Worm (Caenorhabditis elegans) whole organism, late embryonic: Measurements from ENCODE around the gene srbc-27.
"Not testable (repeated sequence)": the region's sequence is repeated elsewhere in the genome, so short reads cannot be mapped to it uniquely, and the experiment has no call there.

Source experiments
- F13H6.1 ChIP-seq: sonication (generic microtip); optimal IDR thresholded peaks from 2 replicates; lab custom pipeline; 2016; ENCODE audit warnings: missing genetic modification characterization, missing compliant biosample characterization
- K02D7.2 ChIP-seq: sonication (generic microtip); optimal IDR thresholded peaks from 2 replicates; lab custom pipeline; 2017; ENCODE audit warnings: mild to moderate bottlenecking, missing genetic modification characterization, missing compliant biosample characterization
- T23F11.4 ChIP-seq: fragments of 200-800 bp; sonication (Bioruptor generic); optimal IDR thresholded peaks from 2 replicates; lab custom pipeline; 2018; ENCODE audit warnings: mild to moderate bottlenecking, missing genetic modification characterization, missing compliant biosample characterization
- ama-1 ChIP-seq: fragments of 150-350 bp; optimal IDR thresholded peaks from 2 replicates; lab custom pipeline; 2014
- ceh-14 ChIP-seq: sonication (generic microtip); optimal IDR thresholded peaks from 2 replicates; lab custom pipeline; 2016; ENCODE audit warnings: missing genotype, missing genetic modification characterization, missing compliant biosample characterization
- ceh-19 ChIP-seq: fragments of 200-800 bp; sonication (Bioruptor generic); optimal IDR thresholded peaks from 2 replicates; lab custom pipeline; 2018; ENCODE audit warnings: mild to moderate bottlenecking, missing genetic modification characterization, missing compliant biosample characterization
- ceh-22 ChIP-seq: sonication (generic microtip); optimal IDR thresholded peaks from 2 replicates; lab custom pipeline; 2017; ENCODE audit warnings: missing biosample characterization, missing genetic modification characterization
- ceh-24 ChIP-seq: sonication (generic microtip); optimal IDR thresholded peaks from 2 replicates; lab custom pipeline; 2016; ENCODE audit warnings: mild to moderate bottlenecking, missing genetic modification characterization, missing compliant biosample characterization
- ceh-31 ChIP-seq: sonication (generic microtip); optimal IDR thresholded peaks from 2 replicates; lab custom pipeline; 2016; ENCODE audit warnings: missing genetic modification characterization, missing compliant biosample characterization
- ceh-34 ChIP-seq: sonication (generic microtip); optimal IDR thresholded peaks from 2 replicates; lab custom pipeline; 2016; ENCODE audit warnings: mild to moderate bottlenecking, missing genetic modification characterization, missing compliant biosample characterization
- ceh-45 ChIP-seq: fragments of 200-800 bp; sonication (Bioruptor generic); IDR thresholded peaks from 2 replicates; pipeline ENCODE4 v1.3.6; 2022; ENCODE audit warnings: missing genetic modification reagents, missing genetic modification characterization, missing compliant biosample characterization
- ceh-48 ChIP-seq: sonication (generic microtip); optimal IDR thresholded peaks from 2 replicates; lab custom pipeline; 2016; ENCODE audit warnings: missing genetic modification characterization, inconsistent platforms, missing compliant biosample characterization
- ceh-9 ChIP-seq: sonication (generic microtip); optimal IDR thresholded peaks from 2 replicates; lab custom pipeline; 2016; ENCODE audit warnings: mild to moderate bottlenecking, missing genetic modification characterization, inconsistent platforms, missing compliant biosample characterization
- dmd-4 ChIP-seq: sonication (generic microtip); optimal IDR thresholded peaks from 2 replicates; lab custom pipeline; 2016; ENCODE audit warnings: borderline replicate concordance, missing genetic modification characterization, missing compliant biosample characterization
- dve-1 ChIP-seq: sonication (generic microtip); optimal IDR thresholded peaks from 2 replicates; lab custom pipeline; 2017; ENCODE audit warnings: antibody characterized with exemption, mild to moderate bottlenecking, missing genetic modification characterization, missing compliant biosample characterization
- elt-4 ChIP-seq: sonication (generic microtip); optimal IDR thresholded peaks from 2 replicates; lab custom pipeline; 2016; ENCODE audit warnings: missing genetic modification characterization, missing compliant biosample characterization
- fax-1 ChIP-seq: sonication (generic microtip); optimal IDR thresholded peaks from 2 replicates; lab custom pipeline; 2016; ENCODE audit warnings: missing genotype, missing genetic modification characterization, missing compliant biosample characterization
- fkh-10 ChIP-seq: fragments of 150-350 bp; optimal IDR thresholded peaks from 2 replicates; lab custom pipeline; 2014; ENCODE audit warnings: missing biosample characterization, missing genetic modification reagents, missing genetic modification characterization
- fkh-6 ChIP-seq: sonication (generic microtip); optimal IDR thresholded peaks from 2 replicates; lab custom pipeline; 2016; ENCODE audit warnings: missing genetic modification characterization, missing compliant biosample characterization
- hlh-15 ChIP-seq: sonication (generic microtip); optimal IDR thresholded peaks from 2 replicates; lab custom pipeline; 2016; ENCODE audit warnings: missing genetic modification characterization, missing compliant biosample characterization
- lim-6 ChIP-seq: sonication (generic microtip); optimal IDR thresholded peaks from 2 replicates; lab custom pipeline; 2016; ENCODE audit warnings: missing genetic modification characterization, missing compliant biosample characterization
- madf-2 ChIP-seq: sonication (generic microtip); optimal IDR thresholded peaks from 2 replicates; lab custom pipeline; 2017; ENCODE audit warnings: missing genetic modification characterization, missing compliant biosample characterization
- nhr-11 ChIP-seq: fragments of 150-350 bp; optimal IDR thresholded peaks from 2 replicates; lab custom pipeline; 2014; ENCODE audit warnings: missing biosample characterization, missing genetic modification characterization
- nhr-232 ChIP-seq: sonication (generic microtip); optimal IDR thresholded peaks from 2 replicates; lab custom pipeline; 2016; ENCODE audit warnings: missing genetic modification characterization, missing compliant biosample characterization
- pag-3 ChIP-seq: sonication (generic microtip); optimal IDR thresholded peaks from 2 replicates; lab custom pipeline; 2016; ENCODE audit warnings: missing compliant biosample characterization, missing genetic modification characterization, borderline replicate concordance
- pat-9 ChIP-seq: fragments of 200-800 bp; sonication (Bioruptor generic); optimal IDR thresholded peaks from 2 replicates; lab custom pipeline; 2018; ENCODE audit warnings: mild to moderate bottlenecking, missing genetic modification characterization, moderate library complexity, missing compliant biosample characterization
- pax-1 ChIP-seq: fragments of 150-350 bp; optimal IDR thresholded peaks from 2 replicates; lab custom pipeline; 2014; ENCODE audit warnings: missing biosample characterization, missing genetic modification characterization
- pqm-1 ChIP-seq: sonication (generic microtip); optimal IDR thresholded peaks from 2 replicates; lab custom pipeline; 2016; ENCODE audit warnings: missing genetic modification characterization, missing compliant biosample characterization
- pros-1 ChIP-seq: fragments of 150-350 bp; optimal IDR thresholded peaks from 2 replicates; lab custom pipeline; 2014; ENCODE audit warnings: missing biosample characterization, missing genetic modification reagents, missing genetic modification characterization
- ref-2 ChIP-seq: sonication (generic microtip); optimal IDR thresholded peaks from 2 replicates; lab custom pipeline; 2016; ENCODE audit warnings: missing genetic modification characterization, missing compliant biosample characterization
- sdc-2 ChIP-seq: sonication (generic microtip); optimal IDR thresholded peaks from 2 replicates; lab custom pipeline; 2016; ENCODE audit warnings: missing genotype, missing genetic modification characterization, missing compliant biosample characterization
- sox-2 ChIP-seq: fragments of 200-800 bp; sonication (Bioruptor generic); IDR thresholded peaks from 2 replicates; pipeline ENCODE4 v1.3.6; 2022; ENCODE audit warnings: missing genetic modification reagents, missing genetic modification characterization, missing compliant biosample characterization
- syd-9 ChIP-seq: sonication (generic microtip); optimal IDR thresholded peaks from 2 replicates; lab custom pipeline; 2016; ENCODE audit warnings: mild to moderate bottlenecking, missing genetic modification characterization, moderate library complexity, missing compliant biosample characterization
- tbx-2 ChIP-seq: sonication (generic microtip); optimal IDR thresholded peaks from 2 replicates; lab custom pipeline; 2016; ENCODE audit warnings: missing genetic modification characterization, missing compliant biosample characterization
- ttx-3 ChIP-seq: sonication (generic microtip); optimal IDR thresholded peaks from 2 replicates; lab custom pipeline; 2016; ENCODE audit warnings: missing genetic modification reagents, missing genetic modification characterization, missing compliant biosample characterization
- unc-55 ChIP-seq: sonication (generic microtip); optimal IDR thresholded peaks from 2 replicates; lab custom pipeline; 2017; ENCODE audit warnings: missing biosample characterization, missing genetic modification reagents, missing genetic modification characterization
- ztf-16 ChIP-seq: sonication (generic microtip); optimal IDR thresholded peaks from 2 replicates; lab custom pipeline; 2017; ENCODE audit warnings: missing genetic modification characterization, missing compliant biosample characterization

Gene srbc-27

DNA sequence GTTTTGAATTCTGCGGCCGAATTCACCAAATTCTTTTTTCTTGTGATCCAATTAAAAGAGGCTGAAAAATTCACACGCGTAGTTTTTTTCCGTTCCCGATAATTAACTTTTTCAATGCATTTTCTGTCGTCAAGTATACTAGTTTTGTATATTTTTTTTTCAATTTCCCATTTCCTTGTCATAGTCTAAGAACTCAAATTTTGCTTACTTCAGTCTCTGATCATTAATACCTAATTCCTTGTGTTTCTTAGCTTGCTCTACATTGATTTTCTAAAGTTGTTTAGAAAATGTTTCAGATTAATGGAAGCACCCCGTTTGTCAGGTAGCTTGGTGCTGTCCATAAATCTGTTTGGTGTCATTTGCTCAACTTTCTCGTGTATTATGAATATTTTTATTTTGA, at the start of gene srbc-27:
srbc-27 (plus strand) TSS at position 301 of the 400 bp plus-strand sequence.
- no peak for TF ChIP-seq F13H6.1 (tag; lab: Kevin White, UChicago)
- no peak for TF ChIP-seq unc-55 (GFP tag; lab: Kevin White, UChicago)
- no peak for TF ChIP-seq fkh-6 (tag; lab: Kevin White, UChicago)
- TF ChIP-seq ztf-16 (tag; lab: Kevin White, UChicago) = no peak
- TF ChIP-seq ttx-3 (tag; lab: Kevin White, UChicago) = no peak
- no peak for TF ChIP-seq ceh-48 (tag; lab: Kevin White, UChicago)
- no peak for TF ChIP-seq ceh-14 (tag; lab: Kevin White, UChicago)
- TF ChIP-seq nhr-11 (tag; lab: Kevin White, UChicago) = no peak
- TF ChIP-seq hlh-15 (tag; lab: Kevin White, UChicago) = no peak
- no peak for TF ChIP-seq sdc-2 (tag; lab: Kevin White, UChicago)
- no peak for TF ChIP-seq ceh-34
- no peak for TF ChIP-seq T23F11.4 (GFP tag; lab: Kevin White, UChicago)
- TF ChIP-seq pag-3 (tag; lab: Kevin White, UChicago) = no peak
- no peak for TF ChIP-seq K02D7.2 (tag; lab: Kevin White, UChicago)
- TF ChIP-seq dve-1 (tag; lab: Kevin White, UChicago) = no peak
- no peak for TF ChIP-seq ceh-9 (tag; lab: Kevin White, UChicago)
- no peak for TF ChIP-seq madf-2 (tag; lab: Kevin White, UChicago)
- no peak for TF ChIP-seq nhr-232 (tag; lab: Kevin White, UChicago)
- TF ChIP-seq ceh-45 (GFP tag; lab: Robert Waterston, UW) = no peak
- TF ChIP-seq tbx-2 (tag; lab: Kevin White, UChicago) = no peak

DNA sequence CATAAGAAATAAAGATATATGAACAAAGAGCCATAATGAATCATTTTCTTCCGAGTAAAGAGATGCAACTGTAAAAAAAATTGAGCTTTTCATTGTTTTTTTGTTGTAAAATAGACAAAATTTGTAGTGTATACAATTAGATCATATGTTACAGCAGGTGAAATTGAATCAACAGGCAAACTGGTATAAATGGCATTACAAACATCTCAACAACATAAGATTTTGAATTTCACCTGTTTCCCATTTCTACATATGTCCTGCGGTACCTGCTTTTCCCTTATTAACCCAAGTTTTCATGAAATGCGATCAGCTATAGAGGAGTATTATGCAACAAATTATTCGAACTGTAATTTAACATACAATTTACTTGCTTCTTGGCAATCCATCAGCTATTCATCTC, 35.6 kb upstream of the srbc-27 start, which contains the start of gene srh-120:
srh-120 (plus strand) TSS at position 301 of the 400 bp plus-strand sequence.
- TF ChIP-seq lim-6 (tag; lab: Kevin White, UChicago) = no peak
- no peak for TF ChIP-seq pax-1 (tag; lab: Kevin White, UChicago)
- TF ChIP-seq ceh-22 (tag; lab: Kevin White, UChicago) = no peak
- no peak for TF ChIP-seq ceh-9 (tag; lab: Kevin White, UChicago)
- TF ChIP-seq ztf-16 (tag; lab: Kevin White, UChicago) = no peak
- TF ChIP-seq dmd-4 (tag; lab: Kevin White, UChicago) = no peak
- no peak for TF ChIP-seq ceh-19 (GFP tag; lab: Kevin White, UChicago)
- TF ChIP-seq ceh-45 (GFP tag; lab: Robert Waterston, UW) = no peak
- no peak for TF ChIP-seq pat-9 (tag; lab: Kevin White, UChicago)
- TF ChIP-seq fax-1 (tag; lab: Kevin White, UChicago) = no peak
- no peak for TF ChIP-seq ref-2
- no peak for TF ChIP-seq ceh-24 (tag; lab: Kevin White, UChicago)
- no peak for TF ChIP-seq elt-4
- no peak for TF ChIP-seq pros-1 (tag; lab: Kevin White, UChicago)
- TF ChIP-seq hlh-15 (tag; lab: Kevin White, UChicago) = no peak
- no peak for TF ChIP-seq ama-1 (lab: Kevin White, UChicago)
- no peak for TF ChIP-seq F13H6.1 (tag; lab: Kevin White, UChicago)

DNA sequence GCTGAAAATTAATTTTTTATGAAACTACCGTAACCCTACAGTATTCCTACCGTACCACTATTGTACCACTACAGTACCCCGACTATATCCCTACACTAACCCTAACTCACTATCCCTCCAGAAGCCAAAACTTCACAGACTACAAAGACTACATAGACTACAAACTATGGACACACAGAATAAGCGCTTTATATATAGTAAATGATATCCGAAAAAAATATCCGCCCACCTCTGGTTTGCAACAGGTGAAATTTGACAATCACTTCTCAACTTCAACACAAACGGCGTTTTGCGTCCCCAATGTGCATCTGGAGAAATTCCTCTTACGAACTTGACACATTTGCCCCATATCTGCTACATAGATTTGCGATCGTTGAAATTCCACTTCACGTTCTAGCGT, 21.0 kb upstream of the srbc-27 start, which contains the start of gene srh-132:
srh-132 (plus strand) TSS at position 301 of the 400 bp plus-strand sequence.
- not testable (repeated sequence) for TF ChIP-seq ceh-9 (tag; lab: Kevin White, UChicago); pqm-1 (tag; lab: Kevin White, UChicago); elt-4

DNA sequence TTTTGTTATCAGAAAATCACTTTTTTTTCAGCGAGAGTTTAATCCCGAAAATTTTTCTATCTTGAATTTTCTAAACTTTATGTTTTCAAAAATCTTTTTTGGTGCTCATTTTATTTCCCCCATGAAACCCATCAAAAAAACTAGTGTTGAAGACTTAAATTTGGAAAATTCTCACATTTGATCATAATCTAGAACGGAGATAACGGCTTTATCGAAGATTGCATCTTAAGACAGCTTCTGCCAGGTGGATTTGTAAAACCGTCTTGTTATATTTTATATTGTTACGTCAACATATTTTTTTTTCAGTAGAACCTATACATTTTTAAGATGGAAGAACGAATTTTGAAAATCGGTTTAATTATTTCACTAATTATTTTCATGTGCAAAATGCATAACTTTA, 16.1 kb upstream of the srbc-27 start, which contains the start of gene T27C5.12:
T27C5.12 (plus strand) TSS at position 301 of the 400 bp plus-strand sequence.
- TF ChIP-seq ceh-31 (no peak), syd-9 (no peak), fkh-10 (no peak), sox-2 (no peak)
